Fruit fly (Drosophila melanogaster) S2 (cell line): ENCODE results near the gene Naa60.

Experiments
- CG8478 ChIP-seq: fragments of >200 bp; optimal IDR thresholded peaks from 2 replicates; lab custom pipeline; 2018
- CTCF ChIP-seq, 2 experiments: fragments of >200 bp; optimal IDR thresholded peaks; 2 replicates each; lab custom pipeline; 2018

DNA sequence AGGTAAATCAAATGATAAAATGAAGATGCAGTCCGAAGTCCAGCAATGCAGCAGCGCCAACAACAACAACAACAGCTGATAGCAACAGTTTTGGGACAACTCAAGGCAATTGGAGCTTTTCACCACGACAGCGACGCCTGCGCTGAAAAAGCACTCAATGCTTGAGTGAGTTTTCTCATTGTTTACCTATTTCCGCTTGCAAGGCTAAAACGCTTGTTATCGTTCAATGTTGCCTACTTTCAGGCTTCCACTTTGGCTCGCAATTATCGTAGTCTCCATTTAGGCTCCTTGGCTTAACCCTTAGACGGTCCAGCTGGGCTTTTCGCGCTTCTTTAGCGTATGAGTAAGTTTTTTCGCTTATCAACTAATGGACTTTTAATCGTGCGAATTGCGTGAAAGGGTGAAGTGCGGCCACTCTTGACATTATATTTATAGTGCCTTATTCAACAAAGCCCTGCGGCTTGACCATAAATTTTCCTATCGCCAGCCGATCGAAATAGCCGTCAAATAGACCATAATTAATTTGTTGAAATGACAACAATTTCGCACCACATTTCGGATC lies 35.4 kb downstream of the Naa60 start:
- TF ChIP-seq CG8478 (no peak), CTCF (optimal IDR thresholded peaks at IDR 0.05; lab: Kevin White, UChicago) (no peak)
